Worm (Caenorhabditis elegans): ENCODE results near the gene cwn-1.

The cwn-1 gene

DNA sequence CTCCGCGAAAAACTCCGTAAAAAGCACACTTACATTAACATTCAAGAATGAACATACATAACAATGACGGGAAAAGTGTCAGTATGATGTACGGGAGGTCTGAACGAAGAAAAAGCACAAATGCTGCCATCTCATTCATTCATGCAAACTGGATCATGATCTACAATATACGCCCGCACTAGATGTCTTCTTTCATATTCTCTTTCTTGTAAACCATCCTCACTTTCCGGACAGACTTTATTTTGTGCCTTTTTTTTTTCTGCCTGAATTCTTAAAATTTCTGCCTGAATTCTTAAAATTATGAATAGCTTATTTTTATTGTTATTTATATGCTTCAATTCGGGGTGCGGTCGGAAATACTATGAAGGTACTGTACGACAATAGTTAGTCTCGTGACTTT is 1.8 kb upstream of the cwn-1 start, which contains the start of gene K10B4.1:
Gene K10B4.1, plus strand, starts transcription at position 301 of the 400 bp plus-strand sequence.
- TF ChIP-seq unc-3 (GFP tag; conservative IDR thresholded peaks at IDR 0.05) (no peak), unc-3 (tag; optimal IDR thresholded peaks at IDR 0.05) (no peak), sox-4 (tag; optimal IDR thresholded peaks at IDR 0.05) (no peak), hlh-8 (tag; optimal IDR thresholded peaks at IDR 0.05) (no peak), odd-2 (tag; optimal IDR thresholded peaks at IDR 0.05) (no peak), pha-4 (tag; optimal IDR thresholded peaks at IDR 0.05) (no peak), ceh-14 (tag; optimal IDR thresholded peaks at IDR 0.05) (no peak)

DNA sequence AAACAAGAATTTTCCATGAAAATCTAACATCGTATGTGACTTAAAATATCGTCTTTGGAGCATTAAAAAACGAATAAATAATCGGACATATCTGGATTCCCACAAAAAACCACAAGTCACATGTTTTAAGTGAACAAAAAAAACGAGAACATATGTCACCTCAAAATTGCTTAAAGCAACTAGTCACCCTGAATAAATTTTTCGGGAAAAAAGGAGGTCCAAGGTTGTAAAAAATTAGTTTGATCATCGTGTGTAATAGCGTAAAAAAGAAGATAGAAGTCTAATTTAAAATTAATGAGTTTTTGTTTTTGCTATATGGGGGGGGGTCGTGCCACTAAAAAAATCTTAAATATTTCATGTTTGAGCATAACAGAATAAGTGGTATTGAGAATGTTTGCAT is 3.6 kb downstream of the cwn-1 start:
- TF ChIP-seq T23F11.4 (GFP tag; optimal IDR thresholded peaks at IDR 0.05), result no peak
- TF ChIP-seq ceh-31 (tag; optimal IDR thresholded peaks at IDR 0.05), result no peak
- TF ChIP-seq ceh-34 (tag; optimal IDR thresholded peaks at IDR 0.05), result no peak
- no peak for TF ChIP-seq che-1 (tag; optimal IDR thresholded peaks at IDR 0.05)
- TF ChIP-seq ref-2 (tag; optimal IDR thresholded peaks at IDR 0.05), result no peak
- TF ChIP-seq nhr-11 (tag; optimal IDR thresholded peaks at IDR 0.05), result no peak
- no peak for TF ChIP-seq elt-4 (tag; optimal IDR thresholded peaks at IDR 0.05)
- TF ChIP-seq ceh-19 (GFP tag; optimal IDR thresholded peaks at IDR 0.05), result no peak
- no peak for TF ChIP-seq C08G9.2 (tag; optimal IDR thresholded peaks at IDR 0.05)
- no peak for TF ChIP-seq zip-5 (tag; optimal IDR thresholded peaks at IDR 0.05)
- TF ChIP-seq ama-1 (optimal IDR thresholded peaks at IDR 0.05), result no peak
- no peak for TF ChIP-seq tbx-7 (tag; optimal IDR thresholded peaks at IDR 0.05)
- TF ChIP-seq Y22D7AL.16 (tag; optimal IDR thresholded peaks at IDR 0.05), result no peak
- no peak for TF ChIP-seq K02D7.2 (tag; optimal IDR thresholded peaks at IDR 0.05)
- no peak for TF ChIP-seq tbx-2 (tag; optimal IDR thresholded peaks at IDR 0.05)
- no peak for TF ChIP-seq pqm-1 (tag; optimal IDR thresholded peaks at IDR 0.05)
- TF ChIP-seq ceh-22 (tag; optimal IDR thresholded peaks at IDR 0.05), result no peak
- TF ChIP-seq hlh-13 (GFP tag; optimal IDR thresholded peaks at IDR 0.05), result no peak
- no peak for TF ChIP-seq dve-1 (tag; optimal IDR thresholded peaks at IDR 0.05)

DNA sequence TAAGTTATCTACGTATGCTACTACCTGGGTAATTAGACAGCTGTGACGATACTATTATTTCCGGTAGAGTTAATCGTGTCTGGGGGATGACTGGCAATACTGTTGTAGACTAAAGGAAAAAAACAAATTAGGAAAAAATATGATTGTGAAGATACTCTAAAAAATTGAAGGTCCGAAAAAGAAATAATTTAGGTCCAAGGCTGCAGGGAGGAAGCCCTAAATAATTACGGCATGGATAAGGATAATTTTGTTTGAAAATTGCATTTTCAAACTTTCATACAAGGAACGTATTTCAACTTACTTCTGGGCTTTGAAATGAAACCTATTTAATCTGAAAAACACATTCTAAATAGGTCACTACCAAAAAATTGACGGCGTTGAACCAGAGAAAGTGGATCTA is 4.5 kb downstream of the cwn-1 start, which contains the start of gene srd-3:
Gene srd-3, minus strand, starts transcription at position 101 of the 400 bp plus-strand sequence.
- TF ChIP-seq ceh-34 (tag; optimal IDR thresholded peaks at IDR 0.05), result no peak
- TF ChIP-seq Y22D7AL.16 (tag; optimal IDR thresholded peaks at IDR 0.05), result no peak
- TF ChIP-seq mec-3 (tag; optimal IDR thresholded peaks at IDR 0.05; ENCODE audit: borderline replicate concordance), result no peak
- TF ChIP-seq dmd-4 (tag; optimal IDR thresholded peaks at IDR 0.05; ENCODE audit: borderline replicate concordance), result no peak
- TF ChIP-seq eyg-1 (tag; optimal IDR thresholded peaks at IDR 0.05), result no peak

DNA sequence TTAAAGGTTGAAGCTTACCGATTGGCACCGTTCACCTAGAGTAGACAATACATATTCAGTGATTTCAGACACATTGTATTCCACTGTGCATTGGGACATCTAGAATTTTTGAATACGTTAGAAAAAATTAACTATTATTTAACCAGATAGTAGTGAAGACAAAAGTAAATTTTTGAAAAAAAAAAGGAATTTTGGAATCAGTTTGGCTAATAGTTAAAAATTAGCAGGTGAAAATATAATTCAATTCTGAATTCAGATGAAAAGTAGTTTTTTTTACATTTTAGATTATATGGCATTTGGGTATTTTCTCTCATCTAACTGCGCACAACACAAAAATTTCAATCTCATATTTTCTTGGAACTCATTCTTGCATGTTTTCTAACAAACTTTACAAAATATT is 8.5 kb downstream of the cwn-1 start, which contains the start of gene nmur-2:
Gene nmur-2, minus strand, starts transcription at position 101 of the 400 bp plus-strand sequence.
- no peak for TF ChIP-seq sox-4 (tag; optimal IDR thresholded peaks at IDR 0.05)

DNA sequence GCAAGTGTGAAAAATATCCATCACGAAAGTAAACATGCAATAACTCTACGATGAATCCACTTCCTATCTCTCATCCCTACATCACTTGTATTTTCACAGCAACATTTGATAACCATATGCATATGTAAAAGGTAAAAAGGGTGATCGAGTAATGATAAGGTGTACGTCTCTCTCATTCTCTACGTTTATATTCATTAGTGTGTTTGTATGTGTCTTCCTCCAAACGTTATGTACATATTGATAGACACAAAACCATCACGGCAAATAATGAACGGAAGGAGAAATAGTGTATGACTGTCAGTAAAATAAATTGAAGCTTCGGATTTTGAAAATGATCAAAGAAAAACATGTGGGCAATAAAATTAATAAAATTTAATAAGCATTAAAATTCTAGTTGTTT is 10.9 kb downstream of the cwn-1 start:
- no peak for TF ChIP-seq ttx-3 (tag; optimal IDR thresholded peaks at IDR 0.05)
- TF ChIP-seq lim-6 (tag; optimal IDR thresholded peaks at IDR 0.05), result no peak
- peak; percentile 40 for TF ChIP-seq elt-2 (tag; optimal IDR thresholded peaks at IDR 0.05)
- no peak for TF ChIP-seq pqm-1 (tag; optimal IDR thresholded peaks at IDR 0.05)
- peak; percentile 24 for TF ChIP-seq tbx-2 (tag; optimal IDR thresholded peaks at IDR 0.05)
- TF ChIP-seq mec-3 (tag; optimal IDR thresholded peaks at IDR 0.05; ENCODE audit: borderline replicate concordance), result no peak

DNA sequence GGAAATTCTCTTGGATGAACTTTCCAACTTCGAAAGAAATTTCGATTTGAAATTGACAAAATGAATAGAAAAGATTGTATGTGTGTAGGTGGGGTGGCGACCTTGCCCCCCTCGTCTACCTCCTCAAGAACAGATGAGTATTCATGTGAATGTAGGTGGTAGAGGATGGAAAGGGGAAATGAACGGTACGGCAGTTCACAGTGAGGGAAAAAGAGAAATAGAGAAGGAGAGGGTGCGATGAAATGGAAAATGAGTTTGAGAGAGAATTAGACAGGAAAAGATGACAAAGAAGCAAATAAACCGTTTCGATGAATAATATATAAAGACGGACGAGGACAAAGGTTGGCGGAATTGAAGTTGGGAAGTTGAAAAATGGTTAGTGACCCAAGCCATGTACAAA is 11.4 kb downstream of the cwn-1 start:
- TF ChIP-seq sox-2 (GFP tag; IDR thresholded peaks at IDR 0.05), result no peak
- TF ChIP-seq ceh-31 (tag; optimal IDR thresholded peaks at IDR 0.05), result peak; percentile 40
- no peak for TF ChIP-seq ceh-9 (tag; optimal IDR thresholded peaks at IDR 0.05)
- TF ChIP-seq nfya-1 (tag; optimal IDR thresholded peaks at IDR 0.05), result peak; percentile 31
